Worm (Caenorhabditis elegans): Measurements from ENCODE around the gene F54D1.6.

ce11 chrIV:11304970-11305369 lies 17.4 kb downstream of the F54D1.6 start:
- no peak for TF ChIP-seq W03F9.2 (tag; optimal IDR thresholded peaks at IDR 0.05)
- no peak for TF ChIP-seq him-1 (tag; optimal IDR thresholded peaks at IDR 0.05)
- no peak for TF ChIP-seq dao-5 (tag; optimal IDR thresholded peaks at IDR 0.05)

All from whole organism, L4/young adult.